Fruit fly (Drosophila melanogaster) Kc167 (cell line): ENCODE results near the gene RYa-R.

Experiments used
- Myc ChIP-seq: fragments of >200 bp; optimal IDR thresholded peaks from 2 replicates; lab custom pipeline; 2017; ENCODE audit warnings: missing external identifiers
- Sin3A ChIP-seq: fragments of >200 bp; optimal IDR thresholded peaks from 2 replicates; lab custom pipeline; 2018; ENCODE audit warnings: missing external identifiers
- psq ChIP-seq: fragments of >200 bp; optimal IDR thresholded peaks from 2 replicates; lab custom pipeline; 2017; ENCODE audit warnings: missing external identifiers
- ttk ChIP-seq: sonication (Bioruptor generic); optimal IDR thresholded peaks from 2 replicates; lab custom pipeline; 2017; ENCODE audit warnings: missing external identifiers

dm6 chr3R:27007022-27007421 lies 10.2 kb downstream of the RYa-R start, which contains the start of gene CG6295:
- no peak for TF ChIP-seq Sin3A (lab: Kevin White, UChicago)
- TF ChIP-seq Myc (lab: Kevin White, UChicago): no peak
- TF ChIP-seq ttk (lab: Kevin White, UChicago): no peak
- no peak for TF ChIP-seq psq (lab: Kevin White, UChicago)
